Worm (Caenorhabditis elegans): ENCODE measurements around the gene flp-4.

- TF ChIP-seq unc-39 (tag; optimal IDR thresholded peaks at IDR 0.05) (no peak), lin-11 (tag; optimal IDR thresholded peaks at IDR 0.05) (no peak), ceh-82 (tag; optimal IDR thresholded peaks at IDR 0.05) (no peak), R02D3.7 (tag; optimal IDR thresholded peaks at IDR 0.05) (no peak), gmeb-1 (tag; optimal IDR thresholded peaks at IDR 0.05) (peak; percentile 30), nhr-25 (tag; optimal IDR thresholded peaks at IDR 0.05) (peak; percentile 59), snpc-4 (tag; optimal IDR thresholded peaks at IDR 0.05) (no peak), elt-3 (tag; optimal IDR thresholded peaks at IDR 0.05) (no peak), ztf-11 (tag; optimal IDR thresholded peaks at IDR 0.05) (no peak), nhr-237 (tag; optimal IDR thresholded peaks at IDR 0.05) (no peak), unc-55 (GFP tag; optimal IDR thresholded peaks at IDR 0.05) (no peak)
Observed at ce11 chrII:10019669-10020068, 29.0 kb upstream of the flp-4 start.

Data from whole organism, L2 larva.